Worm (Caenorhabditis elegans) whole organism, L4/young adult: ENCODE results near the gene F37C4.6.

Source experiments
- W03F9.2 ChIP-seq: fragments of 150-350 bp; optimal IDR thresholded peaks from 2 replicates; lab custom pipeline; 2014; ENCODE audit warnings: missing biosample characterization, missing genetic modification characterization
- dao-5 ChIP-seq: sonication (generic microtip); optimal IDR thresholded peaks from 2 replicates; lab custom pipeline; 2016; ENCODE audit warnings: missing genotype, missing genetic modification characterization, moderate library complexity, missing compliant biosample characterization
- him-1 ChIP-seq: sonication (generic microtip); optimal IDR thresholded peaks from 2 replicates; lab custom pipeline; 2016; ENCODE audit warnings: missing genotype, missing genetic modification reagents, missing genetic modification characterization, missing compliant biosample characterization

Gene F37C4.6

DNA sequence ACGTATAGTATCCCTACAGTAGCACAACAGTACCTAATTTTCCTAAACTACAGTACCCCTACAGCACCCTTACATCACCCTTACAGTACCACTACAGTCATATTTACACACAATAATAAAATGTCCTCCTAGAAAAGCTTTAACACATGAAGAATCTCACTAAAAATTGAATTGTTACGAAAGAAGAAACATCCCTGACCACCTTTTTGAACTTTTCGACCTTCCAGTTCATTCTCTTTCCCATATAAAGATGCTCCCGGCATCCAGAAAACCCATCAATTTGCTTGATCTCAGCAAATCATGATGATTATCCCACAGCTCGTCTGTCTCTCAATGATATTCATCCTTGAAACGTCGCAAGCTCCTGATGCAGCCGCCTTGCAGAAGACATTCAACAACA is 26.5 kb upstream of the F37C4.6 start, which contains the start of gene F56D6.21:
TSS of gene F56D6.21 (plus strand) at position 301 of the 400 bp plus-strand sequence.
- TF ChIP-seq W03F9.2: no peak
- no peak for TF ChIP-seq dao-5 (tag; lab: Kevin White, UChicago)
- TF ChIP-seq him-1 (tag; lab: Kevin White, UChicago): no peak

- TF ChIP-seq W03F9.2: no peak
Measured at ce11 chrIV:3902955-3903354, 24.8 kb upstream of the F37C4.6 start, which contains the start of gene F56D6.6. Gene F56D6.6 (plus strand): TSS chrIV:3903255.

DNA sequence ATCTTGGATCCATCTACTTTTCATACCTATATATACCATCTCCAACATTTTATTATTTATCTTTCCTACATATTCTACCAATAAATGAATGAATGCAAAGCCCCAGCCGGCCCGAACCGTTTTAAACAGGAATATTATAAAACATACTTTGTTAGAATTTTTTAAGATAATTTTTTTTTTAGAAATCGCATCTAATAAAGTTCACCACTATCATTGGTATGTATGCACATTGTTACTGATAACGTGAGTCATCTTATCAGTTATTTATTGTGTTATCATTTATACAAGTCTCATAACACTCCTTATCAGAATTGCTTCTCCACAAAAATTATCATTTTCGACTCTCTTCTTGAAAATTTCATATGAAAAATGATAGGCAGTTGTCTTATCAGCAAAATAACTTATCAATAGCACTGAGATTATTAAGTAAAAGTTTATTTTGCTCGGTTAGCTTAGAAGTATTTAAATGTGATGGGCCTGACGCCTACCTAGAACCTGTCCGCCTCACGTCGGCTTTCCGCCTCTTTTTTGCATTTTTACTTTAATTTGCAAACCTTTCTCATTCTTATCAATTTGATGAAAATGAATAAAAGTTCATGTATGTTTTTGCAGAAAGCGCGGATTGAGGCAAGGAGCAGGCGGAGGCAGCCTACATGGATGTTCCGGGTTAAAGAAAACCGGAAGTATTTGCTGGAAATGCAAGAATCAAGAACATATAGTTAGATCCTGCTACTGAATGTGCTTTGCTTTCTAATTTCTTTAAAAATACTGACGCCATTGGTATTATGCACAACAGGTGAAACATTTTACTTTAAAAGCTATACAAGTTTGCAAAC is 21.8 kb upstream of the F37C4.6 start, which contains the start of gene srz-62:
TSS of gene srz-62 (plus strand) at position 786 of the 836 bp plus-strand sequence.
- TF ChIP-seq him-1 (tag; lab: Kevin White, UChicago): no peak
- TF ChIP-seq W03F9.2: no peak
- no peak for TF ChIP-seq dao-5 (tag; lab: Kevin White, UChicago)

DNA sequence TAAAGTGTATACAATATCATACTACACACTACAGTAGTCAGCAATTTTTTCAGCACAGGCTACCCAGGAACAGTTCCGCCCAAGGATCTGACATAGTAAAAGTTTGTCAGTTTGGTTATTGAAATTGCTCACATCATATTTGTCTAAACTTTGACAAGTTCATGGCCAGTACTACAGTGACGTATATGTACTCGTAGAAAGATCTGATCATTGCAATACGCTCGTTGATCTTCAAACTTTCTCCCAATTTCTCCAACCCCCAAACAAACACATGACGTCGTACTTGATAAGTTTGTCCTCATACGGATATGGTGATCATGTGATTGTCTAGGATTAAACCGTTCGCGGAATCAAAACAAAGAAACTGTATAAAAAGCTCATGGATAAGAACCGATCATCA is 16.6 kb upstream of the F37C4.6 start, which contains the start of gene dct-8:
TSS of gene dct-8 (plus strand) at position 301 of the 400 bp plus-strand sequence.
- TF ChIP-seq dao-5 (tag; lab: Kevin White, UChicago) (no peak), him-1 (tag; lab: Kevin White, UChicago) (no peak), W03F9.2 (no peak)

DNA sequence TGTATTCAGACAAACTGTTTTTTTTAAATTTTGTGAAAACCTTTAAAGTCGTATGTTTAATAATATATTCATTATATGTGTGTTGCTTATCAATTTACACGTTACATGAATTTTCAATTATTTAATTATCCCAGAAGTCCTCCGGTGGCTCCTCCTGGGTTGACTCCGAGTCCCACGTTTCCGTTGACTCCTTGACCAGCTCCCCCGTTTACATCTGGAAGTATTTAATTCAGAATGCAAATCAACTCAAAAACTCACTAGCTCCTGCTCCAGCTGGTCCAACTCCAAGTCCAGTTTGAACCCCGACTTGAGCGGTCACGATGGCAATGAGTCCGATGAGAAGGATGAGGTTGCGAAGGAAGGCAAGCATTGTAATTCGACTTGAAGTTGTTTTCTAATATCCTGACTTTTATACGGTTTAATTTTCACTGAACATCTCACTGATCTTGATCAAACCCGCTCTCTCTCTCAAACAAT is 15.9 kb upstream of the F37C4.6 start, which contains the start of gene F56D6.8:
TSS of gene F56D6.8 (minus strand) at position 427 of the 477 bp plus-strand sequence.
- no peak for TF ChIP-seq dao-5 (tag; lab: Kevin White, UChicago)
- TF ChIP-seq him-1 (tag; lab: Kevin White, UChicago): no peak
- no peak for TF ChIP-seq W03F9.2

ce11 chrIV:3892027-3892426 is 13.9 kb upstream of the F37C4.6 start, which contains the start of gene F56D6.9:
Gene F56D6.9 (plus strand): TSS chrIV:3892327.
- TF ChIP-seq W03F9.2: no peak
- no peak for TF ChIP-seq dao-5 (tag; lab: Kevin White, UChicago)

ce11 chrIV:3888963-3889362 is 10.8 kb upstream of the F37C4.6 start, which contains the start of gene oac-21:
Gene oac-21 (plus strand): TSS chrIV:3889263.
- TF ChIP-seq dao-5 (tag; lab: Kevin White, UChicago) (no peak), him-1 (tag; lab: Kevin White, UChicago) (no peak), W03F9.2 (no peak)

ce11 chrIV:3885369-3885768 is 7.2 kb upstream of the F37C4.6 start, which contains the start of gene oac-22:
Gene oac-22 (plus strand): TSS chrIV:3885669.
- TF ChIP-seq dao-5 (tag; lab: Kevin White, UChicago): no peak
- no peak for TF ChIP-seq him-1 (tag; lab: Kevin White, UChicago)
- no peak for TF ChIP-seq W03F9.2

DNA sequence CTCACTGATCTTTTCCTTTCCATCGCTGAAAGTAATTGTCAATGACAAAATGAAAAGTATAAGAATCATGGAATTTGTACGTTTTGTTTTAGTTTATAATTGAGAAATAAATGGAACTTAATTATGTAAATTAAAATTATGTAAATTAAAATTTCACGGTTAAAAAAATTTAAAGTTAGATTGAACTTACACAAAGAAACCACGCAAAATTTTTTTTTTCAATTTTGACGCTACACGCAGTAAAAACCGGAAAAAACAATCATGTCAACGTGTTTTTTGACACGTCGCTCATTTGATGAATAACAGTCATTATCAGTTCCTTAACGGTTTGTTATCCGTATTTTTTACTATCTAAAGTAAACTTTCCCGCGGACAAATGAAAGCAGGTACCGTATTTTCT is 3.0 kb upstream of the F37C4.6 start, which contains the start of the genes F37C4.8 and oac-23:
TSS of gene F37C4.8 (minus strand) at position 101 of the 400 bp plus-strand sequence.
TSS of gene oac-23 (plus strand) at position 323 of the 400 bp plus-strand sequence.
- TF ChIP-seq W03F9.2: no peak
- no peak for TF ChIP-seq dao-5 (tag; lab: Kevin White, UChicago)

- no peak for TF ChIP-seq dao-5 (tag; lab: Kevin White, UChicago)
- no peak for TF ChIP-seq W03F9.2
- no peak for TF ChIP-seq him-1 (tag; lab: Kevin White, UChicago)
Measured at ce11 chrIV:3876955-3877354, 1.2 kb downstream of the F37C4.6 start.

ce11 chrIV:3875260-3875659 is 2.9 kb downstream of the F37C4.6 start:
- TF ChIP-seq him-1 (tag; lab: Kevin White, UChicago): no peak
- no peak for TF ChIP-seq dao-5 (tag; lab: Kevin White, UChicago)
- TF ChIP-seq W03F9.2: no peak

DNA sequence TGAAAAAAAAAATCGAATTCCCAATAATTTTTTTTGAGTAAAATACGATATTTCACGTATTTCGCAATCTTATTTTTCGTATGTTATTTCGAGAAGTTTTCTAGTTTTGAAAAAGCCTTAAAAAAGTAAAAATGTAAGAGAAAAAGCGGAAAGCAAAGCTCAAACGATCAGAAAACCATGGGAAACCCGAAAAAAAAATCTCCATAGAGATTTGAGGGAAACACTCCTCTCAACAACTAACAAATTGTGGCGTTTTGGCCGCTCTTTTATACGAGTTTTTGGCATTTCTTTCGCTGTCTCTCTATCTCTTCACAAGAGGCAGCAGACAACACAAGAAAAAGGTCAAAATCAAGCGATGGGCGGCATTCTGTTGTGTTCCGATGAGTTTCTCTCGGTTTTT is 3.7 kb downstream of the F37C4.6 start:
- TF ChIP-seq dao-5 (tag; lab: Kevin White, UChicago) (no peak), W03F9.2 (no peak), him-1 (tag; lab: Kevin White, UChicago) (no peak)

DNA sequence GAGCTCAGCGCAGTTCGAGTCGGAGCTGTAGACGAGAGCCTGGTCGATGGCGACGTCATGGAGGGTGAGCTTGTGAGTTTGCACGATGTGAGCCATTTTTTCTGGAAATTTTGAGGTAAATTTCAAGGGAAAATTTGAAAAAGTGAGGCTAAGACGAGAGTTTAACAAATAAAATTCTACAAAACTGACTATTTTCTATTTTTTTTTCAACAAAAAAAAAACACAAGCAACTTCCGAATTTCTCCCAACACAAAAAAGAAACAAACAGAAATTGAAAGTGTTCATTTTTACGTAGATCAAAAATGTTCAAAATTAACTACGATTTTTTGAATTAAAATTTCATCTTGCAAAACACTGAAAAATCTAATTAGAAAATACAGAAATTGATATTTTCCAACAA is 4.4 kb downstream of the F37C4.6 start, which contains the start of gene F37C4.5:
TSS of gene F37C4.5 (minus strand) at position 101 of the 400 bp plus-strand sequence.
- TF ChIP-seq dao-5 (tag; lab: Kevin White, UChicago) (no peak), him-1 (tag; lab: Kevin White, UChicago) (no peak), W03F9.2 (no peak)

ce11 chrIV:3873195-3873594 is 4.9 kb downstream of the F37C4.6 start:
- TF ChIP-seq dao-5 (tag; lab: Kevin White, UChicago): no peak
- TF ChIP-seq him-1 (tag; lab: Kevin White, UChicago): no peak
- TF ChIP-seq W03F9.2: no peak
